Fruit fly (Drosophila melanogaster): ENCODE results near the gene Ipp.

Gene Ipp

DNA sequence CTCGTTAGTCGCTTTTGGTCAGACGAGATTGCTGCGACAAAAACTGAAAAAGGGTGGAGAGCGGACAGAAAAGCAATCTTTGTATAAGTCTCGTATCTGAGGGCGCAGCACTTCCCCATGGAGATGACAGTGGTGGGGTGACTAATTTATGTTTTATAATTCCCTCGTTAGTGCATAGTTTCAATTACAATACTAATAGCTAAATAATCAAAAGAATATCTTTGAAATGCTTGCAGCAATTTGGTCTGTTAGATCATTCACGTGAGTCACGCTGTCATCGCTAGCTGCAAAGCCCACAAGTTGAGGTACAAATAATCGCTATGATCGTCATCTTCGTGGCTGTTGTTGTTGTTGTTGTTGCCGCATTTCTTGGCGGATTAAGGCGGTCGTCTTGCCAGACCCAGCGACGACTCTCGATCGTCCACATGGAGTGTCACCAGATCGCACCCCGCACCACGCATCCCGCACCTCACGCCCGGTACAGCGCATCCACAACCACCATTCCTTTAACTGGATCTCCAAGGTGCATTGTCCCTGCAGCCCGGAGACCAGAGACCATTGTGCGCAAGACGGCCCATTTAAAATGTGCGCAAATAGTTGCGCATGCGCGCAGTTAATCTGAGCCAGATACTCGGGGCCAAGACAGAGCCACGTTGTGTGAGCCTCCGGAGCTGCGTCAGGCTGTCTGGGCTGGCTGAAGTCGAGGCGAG lies 36.6 kb upstream of the Ipp start (continued):
- TF ChIP-seq Hand (GFP tag; optimal IDR thresholded peaks at IDR 0.05) = no peak
- no peak for TF ChIP-seq gro (GFP tag; optimal IDR thresholded peaks at IDR 0.05)
- TF ChIP-seq CG5953 (GFP tag; IDR thresholded peaks at IDR 0.05) = no peak
- peak; percentile 37; the same call in 1 of the 2 replicates for TF ChIP-seq Gsc (GFP tag; IDR thresholded peaks at IDR 0.05)
- TF ChIP-seq Kr (GFP tag; optimal IDR thresholded peaks at IDR 0.05) = no peak
- TF ChIP-seq pum (GFP tag; optimal IDR thresholded peaks at IDR 0.05) = no peak
- peak; percentile 28 for TF ChIP-seq CG1603 (tag; optimal IDR thresholded peaks at IDR 0.05)
- peak; percentile 17 for TF ChIP-seq fd64A (GFP tag; optimal IDR thresholded peaks at IDR 0.05)
- no peak for TF ChIP-seq sug (tag; optimal IDR thresholded peaks at IDR 0.05)
- no peak for TF ChIP-seq CG11560 (tag; IDR thresholded peaks at IDR 0.05)
- peak; percentile 43 for TF ChIP-seq Spps (tag; optimal IDR thresholded peaks at IDR 0.05)
- peak; percentile 68 for TF ChIP-seq CG11504 (tag; optimal IDR thresholded peaks at IDR 0.05)
- TF ChIP-seq lov (optimal IDR thresholded peaks at IDR 0.05) = no peak
- 0 out of 3 replicates have a peak, but pooled peaks have one; percentile 35 for TF ChIP-seq lov (GFP tag; IDR thresholded peaks at IDR 0.05)
- no peak for TF ChIP-seq Lhr (GFP tag; optimal IDR thresholded peaks at IDR 0.05)
- TF ChIP-seq CG8089 (GFP tag; optimal IDR thresholded peaks at IDR 0.05) = no peak
- no peak for TF ChIP-seq Oli (tag; optimal IDR thresholded peaks at IDR 0.05)
- TF ChIP-seq Asciz (GFP tag; optimal IDR thresholded peaks at IDR 0.05) = peak; percentile 34
- peak; percentile 36 for TF ChIP-seq D19A (tag; optimal IDR thresholded peaks at IDR 0.05)
- TF ChIP-seq Hsf (GFP tag; optimal IDR thresholded peaks at IDR 0.05) = no peak
- no peak for TF ChIP-seq nerfin-2 (GFP tag; IDR thresholded peaks at IDR 0.05; ENCODE audit: partially characterized antibody)
- peak; percentile 24 for TF ChIP-seq gem (tag; optimal IDR thresholded peaks at IDR 0.05)
- TF ChIP-seq CG2889 (GFP tag; IDR thresholded peaks at IDR 0.05) = 0 out of 3 replicates have a peak, but pooled peaks have one; percentile 27
- no peak for TF ChIP-seq emc (GFP tag; optimal IDR thresholded peaks at IDR 0.05)
- TF ChIP-seq HmgD (GFP tag; optimal IDR thresholded peaks at IDR 0.05) = no peak
- peak; percentile 44 for TF ChIP-seq fd96Cb (tag; optimal IDR thresholded peaks at IDR 0.05)
- no peak for TF ChIP-seq CG11247 (GFP tag; IDR thresholded peaks at IDR 0.05)
- no peak for TF ChIP-seq CG1647 (GFP tag; optimal IDR thresholded peaks at IDR 0.05)
- no peak for TF ChIP-seq CG4282 (GFP tag; optimal IDR thresholded peaks at IDR 0.05)
- TF ChIP-seq Sry-β (GFP tag; optimal IDR thresholded peaks at IDR 0.05) = peak; percentile 21
- no peak for TF ChIP-seq CG2875 (GFP tag; optimal IDR thresholded peaks at IDR 0.05)
- TF ChIP-seq zf30C (GFP tag; optimal IDR thresholded peaks at IDR 0.05) = no peak
- no peak for TF ChIP-seq Oaz (GFP tag; IDR thresholded peaks at IDR 0.05)
- no peak for TF ChIP-seq dati (GFP tag; IDR thresholded peaks at IDR 0.05)
- TF ChIP-seq CG16813 (GFP tag; IDR thresholded peaks at IDR 0.05; ENCODE audit: partially characterized antibody) = 0 out of 3 replicates have a peak, but pooled peaks have one; percentile 21
- peak; percentile 45; the same call in 1 of the 2 replicates for TF ChIP-seq CG32772 (GFP tag; IDR thresholded peaks at IDR 0.05)
- TF ChIP-seq CG3726 (GFP tag; IDR thresholded peaks at IDR 0.05) = 0 out of 3 replicates have a peak, but pooled peaks have one; percentile 11
- TF ChIP-seq CG33557 (GFP tag; optimal IDR thresholded peaks at IDR 0.05) = peak; percentile 3
- TF ChIP-seq stwl (tag; optimal IDR thresholded peaks at IDR 0.05) = no peak
- TF ChIP-seq CG15601 (tag; optimal IDR thresholded peaks at IDR 0.05) = peak; percentile 7
- TF ChIP-seq CG13624 (GFP tag; optimal IDR thresholded peaks at IDR 0.05) = no peak
- no peak for TF ChIP-seq chn (GFP tag; optimal IDR thresholded peaks at IDR 0.05)
- TF ChIP-seq crp (GFP tag; optimal IDR thresholded peaks at IDR 0.05) = no peak
- TF ChIP-seq tx (GFP tag; optimal IDR thresholded peaks at IDR 0.05) = no peak
- no peak for TF ChIP-seq tup (GFP tag; optimal IDR thresholded peaks at IDR 0.05)
- TF ChIP-seq sisA (GFP tag; IDR thresholded peaks at IDR 0.05) = peak; percentile 47; the same call in 1 of the 2 replicates
- TF ChIP-seq CG10147 (GFP tag; optimal IDR thresholded peaks at IDR 0.05) = no peak
- TF ChIP-seq CG4730 (GFP tag; IDR thresholded peaks at IDR 0.05) = no peak
- no peak for TF ChIP-seq CG13894 (tag; optimal IDR thresholded peaks at IDR 0.05)
